Fruit fly (Drosophila melanogaster): ENCODE data around the gene MED18.

MED18 gene

dm6 chrX:1832699-1833098 lies 33.0 kb upstream of the MED18 start:
- no peak for TF ChIP-seq dl (GFP tag; optimal IDR thresholded peaks at IDR 0.05; ENCODE audit: insufficient read depth in 1 of 2, partially characterized antibody in 2 of 2)
- TF ChIP-seq Myc (optimal IDR thresholded peaks at IDR 0.05) = no peak

DNA sequence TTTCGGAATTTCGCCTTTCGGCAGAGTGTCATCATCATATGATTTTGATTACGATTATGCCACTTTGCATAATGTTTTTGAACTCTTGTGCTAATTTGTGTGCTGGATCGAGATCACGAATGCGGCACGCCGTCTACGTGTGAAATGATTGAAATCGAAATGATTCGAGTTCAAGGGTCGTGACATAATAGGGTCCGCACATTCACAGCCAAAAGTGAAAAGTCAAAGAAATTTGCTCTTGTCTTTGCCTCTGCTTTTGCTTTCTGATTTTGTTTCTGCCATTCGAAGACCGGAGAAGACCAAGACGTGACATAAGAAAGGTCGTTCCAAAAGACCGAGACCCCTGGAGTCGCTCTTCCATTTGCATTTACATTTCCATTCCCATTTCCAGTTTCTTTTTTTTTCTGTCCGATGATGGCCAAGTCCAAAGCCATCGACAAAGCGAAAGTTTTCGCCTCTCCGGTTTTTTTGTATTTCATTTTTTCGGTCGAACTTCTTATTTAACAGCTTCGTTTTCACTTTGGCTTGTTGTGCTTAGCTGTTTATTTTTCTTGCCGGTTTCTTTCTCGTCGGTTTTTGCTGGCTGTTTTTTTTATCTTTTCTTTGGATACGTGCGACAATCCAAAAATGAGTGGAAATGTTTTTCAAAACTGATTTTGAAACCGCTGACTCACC lies 30.9 kb upstream of the MED18 start:
- no peak for TF ChIP-seq woc (GFP tag; optimal IDR thresholded peaks at IDR 0.05)
- TF ChIP-seq Rel (GFP tag; optimal IDR thresholded peaks at IDR 0.05) = no peak
- TF ChIP-seq Rel (tag; optimal IDR thresholded peaks at IDR 0.05) = no peak
- no peak for TF ChIP-seq N (GFP tag; optimal IDR thresholded peaks at IDR 0.05)
- TF ChIP-seq dsf (GFP tag; optimal IDR thresholded peaks at IDR 0.05; ENCODE audit: borderline replicate concordance) = no peak
- no peak for TF ChIP-seq jim (GFP tag; optimal IDR thresholded peaks at IDR 0.05)
- TF ChIP-seq lola (GFP tag; optimal IDR thresholded peaks at IDR 0.05) = no peak
- TF ChIP-seq CG9705 (GFP tag; optimal IDR thresholded peaks at IDR 0.05) = no peak
- TF ChIP-seq ey (GFP tag; optimal IDR thresholded peaks at IDR 0.05) = no peak
- no peak for TF ChIP-seq OdsH (GFP tag; optimal IDR thresholded peaks at IDR 0.05)
- TF ChIP-seq Mio (GFP tag; optimal IDR thresholded peaks at IDR 0.05) = no peak
- no peak for TF ChIP-seq sage (GFP tag; optimal IDR thresholded peaks at IDR 0.05)
- TF ChIP-seq CG32264 (GFP tag; optimal IDR thresholded peaks at IDR 0.05) = no peak
- no peak for TF ChIP-seq sv (GFP tag; optimal IDR thresholded peaks at IDR 0.05)
- no peak for TF ChIP-seq br (GFP tag; optimal IDR thresholded peaks at IDR 0.05)
- TF ChIP-seq rgr (GFP tag; optimal IDR thresholded peaks at IDR 0.05) = no peak
- TF ChIP-seq Dfd (GFP tag; optimal IDR thresholded peaks at IDR 0.05) = no peak
- no peak for TF ChIP-seq GATAd (GFP tag; optimal IDR thresholded peaks at IDR 0.05)
- no peak for TF ChIP-seq brk (GFP tag; optimal IDR thresholded peaks at IDR 0.05)
- TF ChIP-seq Dif (GFP tag; optimal IDR thresholded peaks at IDR 0.05; ENCODE audit: partially characterized antibody) = no peak

DNA sequence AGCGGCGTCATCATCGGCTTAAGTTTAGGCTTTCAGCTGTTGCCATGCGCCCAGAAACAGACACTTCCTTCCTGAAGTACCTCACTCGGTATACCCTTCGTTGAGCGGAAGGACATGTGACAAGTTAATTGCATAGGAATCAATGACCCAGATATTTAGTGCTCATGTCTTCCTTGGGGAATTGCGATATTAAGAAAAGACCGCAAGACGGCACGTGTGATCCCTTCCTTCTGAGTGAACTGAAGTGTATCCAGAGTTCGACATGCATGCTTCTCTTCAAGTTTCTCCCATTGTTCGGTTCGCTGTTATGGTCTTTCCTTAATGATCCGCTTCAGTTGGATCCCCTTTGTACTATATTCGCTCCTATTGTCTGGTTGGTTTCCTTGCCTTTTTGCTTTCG lies 25.2 kb upstream of the MED18 start:
- TF ChIP-seq dsf (GFP tag; optimal IDR thresholded peaks at IDR 0.05; ENCODE audit: borderline replicate concordance) = no peak
- TF ChIP-seq h (GFP tag; optimal IDR thresholded peaks at IDR 0.05) = peak; percentile 88
- TF ChIP-seq Dif (GFP tag; optimal IDR thresholded peaks at IDR 0.05; ENCODE audit: partially characterized antibody) = no peak
- TF ChIP-seq dl (GFP tag; optimal IDR thresholded peaks at IDR 0.05; ENCODE audit: insufficient read depth in 1 of 2, partially characterized antibody in 2 of 2) = no peak
- TF ChIP-seq psq (GFP tag; optimal IDR thresholded peaks at IDR 0.05) = peak; percentile 88
- no peak for TF ChIP-seq sv (GFP tag; optimal IDR thresholded peaks at IDR 0.05)
- no peak for TF ChIP-seq Jra (GFP tag; optimal IDR thresholded peaks at IDR 0.05)
- no peak for TF ChIP-seq pan (optimal IDR thresholded peaks at IDR 0.05)
- no peak for TF ChIP-seq usp (GFP tag; optimal IDR thresholded peaks at IDR 0.05)
- TF ChIP-seq jim (GFP tag; optimal IDR thresholded peaks at IDR 0.05) = no peak
- TF ChIP-seq N (GFP tag; optimal IDR thresholded peaks at IDR 0.05) = no peak
- no peak for TF ChIP-seq Hr78 (GFP tag; optimal IDR thresholded peaks at IDR 0.05)
- peak; percentile 79 for TF ChIP-seq br (GFP tag; optimal IDR thresholded peaks at IDR 0.05)
- TF ChIP-seq Dfd (GFP tag; optimal IDR thresholded peaks at IDR 0.05) = no peak
- TF ChIP-seq CG32264 (GFP tag; optimal IDR thresholded peaks at IDR 0.05) = peak; percentile 35
- TF ChIP-seq dmrt93B (GFP tag; optimal IDR thresholded peaks at IDR 0.05) = peak; percentile 67
- peak; percentile 76 for TF ChIP-seq rgr (GFP tag; optimal IDR thresholded peaks at IDR 0.05)
- TF ChIP-seq sage (GFP tag; optimal IDR thresholded peaks at IDR 0.05) = peak; percentile 20
- TF ChIP-seq CrebA (GFP tag; optimal IDR thresholded peaks at IDR 0.05; ENCODE audit: borderline replicate concordance) = no peak
- peak; percentile 85 for TF ChIP-seq ey (GFP tag; optimal IDR thresholded peaks at IDR 0.05)
- no peak for TF ChIP-seq Rel (GFP tag; optimal IDR thresholded peaks at IDR 0.05)
- TF ChIP-seq Rel (tag; optimal IDR thresholded peaks at IDR 0.05) = no peak
- TF ChIP-seq fru (GFP tag; optimal IDR thresholded peaks at IDR 0.05) = peak; percentile 86
- TF ChIP-seq foxo (GFP tag; optimal IDR thresholded peaks at IDR 0.05) = peak in 1 of 2 experiments; percentile 78
- peak; percentile 67 for TF ChIP-seq Hnf4 (GFP tag; optimal IDR thresholded peaks at IDR 0.05)
- TF ChIP-seq HLH106 (tag; optimal IDR thresholded peaks at IDR 0.05) = peak; percentile 67
- no peak for TF ChIP-seq GATAd (GFP tag; optimal IDR thresholded peaks at IDR 0.05)
- TF ChIP-seq Abd-B (GFP tag; optimal IDR thresholded peaks at IDR 0.05) = no peak
- TF ChIP-seq Myc (optimal IDR thresholded peaks at IDR 0.05) = no peak
- TF ChIP-seq Sp1 (GFP tag; optimal IDR thresholded peaks at IDR 0.05) = peak; percentile 62
- TF ChIP-seq woc (GFP tag; optimal IDR thresholded peaks at IDR 0.05) = peak; percentile 94
- no peak for TF ChIP-seq Mio (GFP tag; optimal IDR thresholded peaks at IDR 0.05)
- TF ChIP-seq lola (GFP tag; optimal IDR thresholded peaks at IDR 0.05) = no peak
- TF ChIP-seq tai (GFP tag; optimal IDR thresholded peaks at IDR 0.05) = no peak
- TF ChIP-seq brk (GFP tag; optimal IDR thresholded peaks at IDR 0.05) = no peak
- TF ChIP-seq OdsH (GFP tag; optimal IDR thresholded peaks at IDR 0.05) = peak; percentile 72
- no peak for TF ChIP-seq Hr83 (GFP tag; optimal IDR thresholded peaks at IDR 0.05; ENCODE audit: poor library complexity, severe bottlenecking)
- TF ChIP-seq CG9705 (GFP tag; optimal IDR thresholded peaks at IDR 0.05) = no peak
- TF ChIP-seq Vsx2 (GFP tag; optimal IDR thresholded peaks at IDR 0.05; ENCODE audit: partially characterized antibody) = no peak

Measured in whole organism, wandering third instar larva.